Worm (Caenorhabditis elegans): Measurements from ENCODE around the gene T01C4.8.

ce11 chrV:7096129-7096730, 33.1 kb downstream of the T01C4.8 start:
- no peak for TF ChIP-seq nhr-237 (tag; optimal IDR thresholded peaks at IDR 0.05)
- no peak for TF ChIP-seq ces-1 (GFP tag; optimal IDR thresholded peaks at IDR 0.05)
- TF ChIP-seq mls-2 (tag; optimal IDR thresholded peaks at IDR 0.05), result no peak
- no peak for TF ChIP-seq snpc-4 (tag; optimal IDR thresholded peaks at IDR 0.05)
- TF ChIP-seq mep-1 (tag; optimal IDR thresholded peaks at IDR 0.05), result no peak
- TF ChIP-seq flh-1 (GFP tag; optimal IDR thresholded peaks at IDR 0.05), result no peak
